Fruit fly (Drosophila melanogaster) whole organism, wandering third instar larva: Measurements from ENCODE around the gene Pex14.

Experiments
- HLH106 ChIP-seq: fragments of 200-800 bp; optimal IDR thresholded peaks from 3 replicates; lab custom pipeline; 2019; ENCODE audit warnings: missing biosample characterization, mild to moderate bottlenecking, missing genetic modification characterization, moderate library complexity
- Myc ChIP-seq: fragments of >200 bp; optimal IDR thresholded peaks from 2 replicates; lab custom pipeline; 2017
- Sp1 ChIP-seq: fragments of 200-800 bp; sonication (Bioruptor generic); optimal IDR thresholded peaks from 3 replicates; lab custom pipeline; 2019; ENCODE audit warnings: missing biosample characterization, mild to moderate bottlenecking, missing genetic modification characterization, moderate library complexity
- br ChIP-seq: fragments of 200-800 bp; sonication (Bioruptor generic); optimal IDR thresholded peaks from 2 replicates; lab custom pipeline; 2016; ENCODE audit warnings: missing biosample characterization, missing genetic modification characterization
- dsf ChIP-seq: sonication (Bioruptor generic); optimal IDR thresholded peaks from 2 replicates; lab custom pipeline; 2016; ENCODE audit warnings: missing biosample characterization, missing genetic modification characterization, borderline replicate concordance
- foxo ChIP-seq, 2 experiments: fragments of 200-800 bp; sonication (Bioruptor generic); optimal IDR thresholded peaks; 2 replicates in 1 of 2; 3 replicates in 1 of 2; lab custom pipeline; 2016 to 2017; ENCODE audit warnings: missing biosample characterization in 2 of 2, missing genetic modification characterization in 2 of 2
- fru ChIP-seq: fragments of 200-800 bp; sonication (Bioruptor generic); optimal IDR thresholded peaks from 3 replicates; lab custom pipeline; 2016; ENCODE audit warnings: missing biosample characterization, mild to moderate bottlenecking, missing genetic modification characterization
- psq ChIP-seq: fragments of 200-800 bp; sonication (Bioruptor generic); optimal IDR thresholded peaks from 3 replicates; lab custom pipeline; 2017; ENCODE audit warnings: missing biosample characterization, mild to moderate bottlenecking, missing genetic modification characterization, moderate library complexity
- sage ChIP-seq: fragments of 200-800 bp; sonication (Bioruptor generic); optimal IDR thresholded peaks from 2 replicates; lab custom pipeline; 2016; ENCODE audit warnings: missing biosample characterization, mild to moderate bottlenecking, missing genetic modification characterization
- usp ChIP-seq: fragments of >200 bp; optimal IDR thresholded peaks from 2 replicates; lab custom pipeline; 2017; ENCODE audit warnings: missing biosample characterization, missing genetic modification characterization

- TF ChIP-seq sage (GFP tag; lab: Kevin White, UChicago), result no peak
- TF ChIP-seq usp (GFP tag; lab: Kevin White, UChicago), result no peak
- TF ChIP-seq fru (GFP tag; lab: Kevin White, UChicago), result no peak
- TF ChIP-seq HLH106 (tag; lab: Kevin White, UChicago), result no peak
- TF ChIP-seq psq, result no peak
- no peak for TF ChIP-seq Myc (lab: Kevin White, UChicago)
- TF ChIP-seq Sp1 (GFP tag; lab: Kevin White, UChicago), result no peak
- TF ChIP-seq foxo (GFP tag; optimal IDR thresholded peaks at IDR 0.05; lab: Kevin White, UChicago), result no peak
- no peak for TF ChIP-seq br (GFP tag; lab: Kevin White, UChicago)
- no peak for TF ChIP-seq dsf (GFP tag; lab: Kevin White, UChicago)
Observed at dm6 chr3L:20750391-20750790, 28.2 kb upstream of the Pex14 start.
